Fruit fly (Drosophila melanogaster): Measurements from ENCODE around the gene otu.

The otu gene

DNA sequence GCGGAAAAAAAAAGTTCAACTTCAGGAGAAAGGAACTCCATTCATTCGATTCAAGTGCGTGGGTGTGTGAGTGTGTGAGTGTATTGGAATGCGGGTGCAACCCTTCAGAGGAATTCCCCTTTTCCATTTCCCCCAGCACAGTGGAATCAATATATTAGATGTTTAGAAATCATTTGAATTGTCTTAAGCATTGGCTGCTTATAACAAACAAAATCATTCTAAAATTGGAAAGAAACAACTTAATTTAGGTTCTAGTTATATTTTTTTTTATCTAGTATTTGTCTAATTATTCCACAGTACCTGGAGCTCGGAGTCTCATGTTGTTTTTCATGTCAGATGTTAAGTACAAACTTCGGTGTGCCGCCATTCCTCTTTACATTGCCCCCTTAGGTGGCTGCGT is 49.7 kb upstream of the otu start (continued):
- TF ChIP-seq en (GFP tag; optimal IDR thresholded peaks at IDR 0.05), result no peak
- TF ChIP-seq az2 (GFP tag; optimal IDR thresholded peaks at IDR 0.05), result no peak
- no peak for TF ChIP-seq TFAM (GFP tag; optimal IDR thresholded peaks at IDR 0.05)
- peak; percentile 34; the same call in 1 of the 2 replicates for TF ChIP-seq Drgx (GFP tag; IDR thresholded peaks at IDR 0.05)
- peak; percentile 11 for TF ChIP-seq Oli (tag; optimal IDR thresholded peaks at IDR 0.05)
- no peak for TF ChIP-seq CG9215 (GFP tag; IDR thresholded peaks at IDR 0.05)
- peak; percentile 78 for TF ChIP-seq nerfin-1 (tag; optimal IDR thresholded peaks at IDR 0.05)
- no peak for TF ChIP-seq ftz-f1 (GFP tag; optimal IDR thresholded peaks at IDR 0.05)
- TF ChIP-seq CG10543 (GFP tag; optimal IDR thresholded peaks at IDR 0.05), result no peak
- TF ChIP-seq NC2α (GFP tag; optimal IDR thresholded peaks at IDR 0.05), result no peak
- no peak for TF ChIP-seq CG31365 (tag; optimal IDR thresholded peaks at IDR 0.05)
- TF ChIP-seq GATAe (GFP tag; conservative IDR thresholded peaks at IDR 0.05), result no peak
- no peak for TF ChIP-seq Fer3 (tag; optimal IDR thresholded peaks at IDR 0.05)
- no peak for TF ChIP-seq bowl (GFP tag; IDR thresholded peaks at IDR 0.05)
- no peak for TF ChIP-seq fu2 (GFP tag; optimal IDR thresholded peaks at IDR 0.05)
- TF ChIP-seq dmrt99B (tag; optimal IDR thresholded peaks at IDR 0.05), result peak; percentile 65
- no peak for TF ChIP-seq maf-S (GFP tag; optimal IDR thresholded peaks at IDR 0.05)
- TF ChIP-seq Camta (GFP tag; optimal IDR thresholded peaks at IDR 0.05), result no peak
- TF ChIP-seq klu (GFP tag; IDR thresholded peaks at IDR 0.05), result no peak
- peak; percentile 38; the same call in 1 of the 2 replicates for TF ChIP-seq CG17328 (GFP tag; IDR thresholded peaks at IDR 0.05)
- TF ChIP-seq jumu (GFP tag; optimal IDR thresholded peaks at IDR 0.05), result no peak
- TF ChIP-seq sens-2 (GFP tag; IDR thresholded peaks at IDR 0.05), result no peak
- no peak for TF ChIP-seq CrebB (tag; optimal IDR thresholded peaks at IDR 0.05)
- TF ChIP-seq hkb (optimal IDR thresholded peaks at IDR 0.05), result no peak
- TF ChIP-seq hkb (GFP tag; IDR thresholded peaks at IDR 0.05), result peak; percentile 57; the same call in 1 of the 2 replicates
- peak; percentile 11 for TF ChIP-seq CG15269 (tag; optimal IDR thresholded peaks at IDR 0.05)
- TF ChIP-seq wek (GFP tag; optimal IDR thresholded peaks at IDR 0.05), result no peak
- TF ChIP-seq shn (GFP tag; optimal IDR thresholded peaks at IDR 0.05), result no peak
- TF ChIP-seq ERR (GFP tag; optimal IDR thresholded peaks at IDR 0.05), result no peak
- TF ChIP-seq CG9437 (GFP tag; optimal IDR thresholded peaks at IDR 0.05), result no peak
- no peak for TF ChIP-seq ac (GFP tag; optimal IDR thresholded peaks at IDR 0.05)
- no peak for TF ChIP-seq twi (tag; optimal IDR thresholded peaks at IDR 0.05)
- TF ChIP-seq CG15011 (GFP tag; optimal IDR thresholded peaks at IDR 0.05), result no peak
- TF ChIP-seq CG13296 (GFP tag; optimal IDR thresholded peaks at IDR 0.05), result no peak
- TF ChIP-seq CG4730 (GFP tag; IDR thresholded peaks at IDR 0.05), result no peak
- peak; percentile 15 for TF ChIP-seq CG12071 (GFP tag; optimal IDR thresholded peaks at IDR 0.05)
- no peak for TF ChIP-seq Dfd (GFP tag; optimal IDR thresholded peaks at IDR 0.05)
- no peak for TF ChIP-seq Atf-2 (GFP tag; optimal IDR thresholded peaks at IDR 0.05)
- peak; percentile 32 for TF ChIP-seq CG10979 (tag; optimal IDR thresholded peaks at IDR 0.05)
- no peak for TF ChIP-seq Hmx (GFP tag; optimal IDR thresholded peaks at IDR 0.05)
- TF ChIP-seq CG17359 (tag; optimal IDR thresholded peaks at IDR 0.05), result peak; percentile 47
- TF ChIP-seq wdn (GFP tag; IDR thresholded peaks at IDR 0.05), result no peak
- no peak for TF ChIP-seq Dip2 (GFP tag; IDR thresholded peaks at IDR 0.05)
- TF ChIP-seq vfl (GFP tag; optimal IDR thresholded peaks at IDR 0.05), result no peak
- no peak for TF ChIP-seq Usf (GFP tag; optimal IDR thresholded peaks at IDR 0.05)
- no peak for TF ChIP-seq CG16815 (GFP tag; optimal IDR thresholded peaks at IDR 0.05)
- TF ChIP-seq odd (GFP tag; optimal IDR thresholded peaks at IDR 0.05), result no peak
- no peak for TF ChIP-seq CG17802 (tag; optimal IDR thresholded peaks at IDR 0.05)
- no peak for TF ChIP-seq ewg (GFP tag; optimal IDR thresholded peaks at IDR 0.05)
- TF ChIP-seq hb (GFP tag; IDR thresholded peaks at IDR 0.05; ENCODE audit: partially characterized antibody), result no peak
- no peak for TF ChIP-seq Hr78 (GFP tag; optimal IDR thresholded peaks at IDR 0.05)
- no peak for TF ChIP-seq CG30403 (GFP tag; optimal IDR thresholded peaks at IDR 0.05)
